Worm (Caenorhabditis elegans): ENCODE data around the gene frpr-3.

Gene frpr-3

DNA sequence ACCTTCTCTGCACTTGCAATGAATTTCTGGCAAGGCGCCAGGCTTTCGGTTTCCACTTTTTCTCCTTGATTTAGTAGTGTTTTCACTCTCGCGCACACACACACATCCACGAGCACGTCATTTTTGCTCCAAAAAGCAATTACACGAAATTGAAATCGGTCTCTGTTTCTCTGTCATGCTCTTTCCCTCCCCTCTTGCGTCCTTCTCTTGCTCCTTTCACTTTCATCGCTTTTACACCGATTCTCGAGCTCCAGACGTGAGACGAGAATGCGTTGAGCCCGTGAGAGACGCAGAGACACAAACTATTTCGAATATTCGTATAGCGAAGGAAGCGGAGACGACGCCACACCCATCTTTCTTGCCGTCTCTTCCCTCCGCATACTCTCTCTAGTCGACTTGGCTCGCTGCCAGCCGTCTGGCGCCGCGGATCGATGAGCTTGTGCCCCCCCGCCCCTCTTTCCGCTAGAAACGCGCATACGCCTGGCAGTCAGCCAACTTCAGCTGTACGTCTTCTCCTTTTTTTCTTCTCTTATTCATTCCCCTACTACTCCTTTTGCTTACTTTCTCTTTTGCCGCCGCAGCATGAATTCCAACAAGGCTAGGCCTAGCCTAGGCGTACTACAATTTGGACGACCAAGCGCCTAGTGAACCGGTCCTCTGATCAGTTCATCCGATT lies 42.9 kb upstream of the frpr-3 start (continued):
- TF ChIP-seq mes-2 (tag; optimal IDR thresholded peaks at IDR 0.05; ENCODE audit: poor library complexity, severe bottlenecking) (peak; percentile 37), set-16 (GFP tag; IDR thresholded peaks at IDR 0.05) (peak; percentile 98), vab-7 (GFP tag; IDR thresholded peaks at IDR 0.05) (no peak), daf-12 (tag; optimal IDR thresholded peaks at IDR 0.05) (no peak), lir-3 (tag; optimal IDR thresholded peaks at IDR 0.05) (no peak), ama-1 (optimal IDR thresholded peaks at IDR 0.05) (no peak), ceh-32 (tag; optimal IDR thresholded peaks at IDR 0.05; ENCODE audit: poor library complexity) (peak; percentile 59), nhr-6 (tag; optimal IDR thresholded peaks at IDR 0.05) (no peak), ces-1 (GFP tag; optimal IDR thresholded peaks at IDR 0.05) (peak; percentile 48), cey-2 (tag; optimal IDR thresholded peaks at IDR 0.05; ENCODE audit: borderline replicate concordance, insufficient read depth) (no peak), mdt-29 (GFP tag; IDR thresholded peaks at IDR 0.05) (no peak), pha-4 (GFP tag; IDR thresholded peaks at IDR 0.05) (peak; percentile 57; the same call in 1 of the 2 replicates), pha-4 (tag; optimal IDR thresholded peaks at IDR 0.05) (no peak), F37D6.2 (tag; optimal IDR thresholded peaks at IDR 0.05) (peak; percentile 81), nhr-28 (tag; optimal IDR thresholded peaks at IDR 0.05) (peak; percentile 61), fkh-10 (GFP tag; optimal IDR thresholded peaks at IDR 0.05) (peak; percentile 73), arid-1 (GFP tag; conservative IDR thresholded peaks at IDR 0.05) (peak; percentile 49; the same call in 1 of the 2 replicates), lin-39 (tag; optimal IDR thresholded peaks at IDR 0.05) (peak; percentile 9), dve-1 (tag; optimal IDR thresholded peaks at IDR 0.05; ENCODE audit: insufficient read depth) (peak; percentile 29), Y105C5A.15 (GFP tag; IDR thresholded peaks at IDR 0.05) (no peak), lin-1 (GFP tag; IDR thresholded peaks at IDR 0.05) (no peak), ZK546.5 (tag; optimal IDR thresholded peaks at IDR 0.05) (no peak), nhr-42 (GFP tag; IDR thresholded peaks at IDR 0.05) (peak; percentile 43; the same call in 1 of the 2 replicates), ceh-44 (GFP tag; IDR thresholded peaks at IDR 0.05) (no peak), gei-8 (GFP tag; optimal IDR thresholded peaks at IDR 0.05) (no peak), snpc-4 (tag; optimal IDR thresholded peaks at IDR 0.05) (no peak), ceh-62 (tag; optimal IDR thresholded peaks at IDR 0.05) (no peak), mxl-2 (GFP tag; conservative IDR thresholded peaks at IDR 0.05) (0 out of 2 replicates have a peak, but pooled peaks have one; percentile 9), zfp-3 (GFP tag; conservative IDR thresholded peaks at IDR 0.05) (no peak), nhr-102 (tag; optimal IDR thresholded peaks at IDR 0.05) (peak; percentile 23), mep-1 (tag; optimal IDR thresholded peaks at IDR 0.05) (peak; percentile 57), egl-27 (tag; optimal IDR thresholded peaks at IDR 0.05) (no peak), aly-2 (tag; optimal IDR thresholded peaks at IDR 0.05) (no peak), zag-1 (tag; optimal IDR thresholded peaks at IDR 0.05) (peak; percentile 53), snpc-1.2 (GFP tag; IDR thresholded peaks at IDR 0.05) (no peak), hlh-11 (tag; optimal IDR thresholded peaks at IDR 0.05) (peak; percentile 91), dpl-1 (GFP tag; optimal IDR thresholded peaks at IDR 0.05) (peak; percentile 48), fos-1 (tag; optimal IDR thresholded peaks at IDR 0.05) (no peak), nhr-48 (tag; optimal IDR thresholded peaks at IDR 0.05) (peak; percentile 84), madf-5 (GFP tag; IDR thresholded peaks at IDR 0.05) (no peak), rbr-2 (tag; optimal IDR thresholded peaks at IDR 0.05) (peak; percentile 93), ztf-11 (tag; optimal IDR thresholded peaks at IDR 0.05) (no peak), zip-11 (GFP tag; IDR thresholded peaks at IDR 0.05) (no peak), hmg-1.1 (GFP tag; IDR thresholded peaks at IDR 0.05) (peak; percentile 84), nhr-41 (GFP tag; IDR thresholded peaks at IDR 0.05) (no peak), ztf-7 (tag; optimal IDR thresholded peaks at IDR 0.05) (no peak), lin-38 (GFP tag; IDR thresholded peaks at IDR 0.05) (peak; percentile 54), daf-19 (GFP tag; conservative IDR thresholded peaks at IDR 0.05) (no peak), hlh-30 (tag; optimal IDR thresholded peaks at IDR 0.05; ENCODE audit: insufficient read depth) (peak; percentile 77), hif-1 (tag; optimal IDR thresholded peaks at IDR 0.05) (peak; percentile 4 to 76)

All from whole organism, L4 larva.